In the genomic region with DNA sequence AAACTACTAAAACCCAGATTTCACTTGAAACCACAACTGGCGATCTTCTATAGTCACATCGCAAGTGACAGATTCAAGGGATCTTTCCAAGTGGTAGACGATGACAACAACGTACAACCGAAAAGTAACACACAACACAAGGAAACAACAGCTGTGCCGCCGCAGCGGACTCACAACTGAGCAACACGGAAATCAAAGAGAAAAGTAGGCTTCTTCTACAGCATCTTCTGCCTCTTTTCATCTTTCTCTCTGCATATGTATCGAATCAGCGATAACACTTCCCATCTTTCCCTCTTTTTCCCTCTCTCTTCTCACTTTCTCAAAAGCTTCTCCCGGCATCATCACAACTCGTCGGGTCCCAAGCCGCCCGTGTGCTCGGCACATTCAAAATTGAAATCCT, we compare ENCODE assay signal across 1 worm cellular context.
A peak's percentile ranks its signal among the peaks of the same experiment; 100 is the strongest.
TF ChIP-seq lines count a peak whose summit lies in the region.

A gene (plus strand): TSS at position 312 of the 400 bp plus-strand sequence.

TF ChIP-seq in whole organism, L1 larva, 84 proteins besides CTCF, POLR2A, EP300 and RAD21 (continued from another document):
- TF ChIP-seq nhr-71 (tag; optimal IDR thresholded peaks at IDR 0.05; lab: Kevin White, UChicago) (peak; percentile 57), nhr-20 (tag; optimal IDR thresholded peaks at IDR 0.05; lab: Kevin White, UChicago) (no peak), fos-1 (tag; optimal IDR thresholded peaks at IDR 0.05; lab: Kevin White, UChicago) (no peak), nhr-19 (GFP tag; conservative IDR thresholded peaks at IDR 0.05; lab: Robert Waterston, UW) (peak; percentile 24), ceh-88 (GFP tag; IDR thresholded peaks at IDR 0.05; lab: Robert Waterston, UW) (no peak), snu-23 (GFP tag; optimal IDR thresholded peaks at IDR 0.05; lab: Kevin White, UChicago) (peak; percentile 49), tbx-2 (tag; optimal IDR thresholded peaks at IDR 0.05; lab: Kevin White, UChicago) (no peak), nhr-90 (tag; optimal IDR thresholded peaks at IDR 0.05; lab: Kevin White, UChicago; ENCODE audit: poor library complexity) (no peak)
